Worm (Caenorhabditis elegans) whole organism, L2 larva: ENCODE results near the gene lpr-3.

Source experiments
- alr-1 ChIP-seq: fragments of 150-350 bp; optimal IDR thresholded peaks from 2 replicates; lab custom pipeline; 2014; ENCODE audit warnings: missing biosample characterization, missing genetic modification characterization
- aly-2 ChIP-seq: fragments of 150-350 bp; optimal IDR thresholded peaks from 2 replicates; lab custom pipeline; 2014; ENCODE audit warnings: missing biosample characterization, missing genetic modification characterization
- ceh-82 ChIP-seq: fragments of 150-350 bp; optimal IDR thresholded peaks from 2 replicates; lab custom pipeline; 2014; ENCODE audit warnings: missing biosample characterization, missing genetic modification characterization
- dmd-4 ChIP-seq: sonication (generic microtip); optimal IDR thresholded peaks from 2 replicates; lab custom pipeline; 2017; ENCODE audit warnings: missing biosample characterization, missing genetic modification characterization
- gmeb-1 ChIP-seq: fragments of 150-350 bp; optimal IDR thresholded peaks from 2 replicates; lab custom pipeline; 2014; ENCODE audit warnings: missing biosample characterization, missing genetic modification characterization
- lin-11 ChIP-seq: fragments of 150-350 bp; sonication (generic microtip); optimal IDR thresholded peaks from 2 replicates; lab custom pipeline; 2014; ENCODE audit warnings: missing biosample characterization, missing genetic modification characterization, inconsistent platforms, mixed read lengths
- lin-13 ChIP-seq: fragments of 150-350 bp; optimal IDR thresholded peaks from 2 replicates; lab custom pipeline; 2014; ENCODE audit warnings: missing biosample characterization, missing genetic modification reagents, missing genetic modification characterization
- nhr-129 ChIP-seq: fragments of 150-350 bp; optimal IDR thresholded peaks from 2 replicates; lab custom pipeline; 2014; ENCODE audit warnings: missing biosample characterization, missing genetic modification characterization
- nhr-237 ChIP-seq: fragments of 150-350 bp; optimal IDR thresholded peaks from 2 replicates; lab custom pipeline; 2014; ENCODE audit warnings: missing biosample characterization, missing genetic modification characterization
- skn-1 ChIP-seq: sonication (generic microtip); optimal IDR thresholded peaks from 2 replicates; lab custom pipeline; 2017; ENCODE audit warnings: missing biosample characterization, missing genetic modification characterization

DNA sequence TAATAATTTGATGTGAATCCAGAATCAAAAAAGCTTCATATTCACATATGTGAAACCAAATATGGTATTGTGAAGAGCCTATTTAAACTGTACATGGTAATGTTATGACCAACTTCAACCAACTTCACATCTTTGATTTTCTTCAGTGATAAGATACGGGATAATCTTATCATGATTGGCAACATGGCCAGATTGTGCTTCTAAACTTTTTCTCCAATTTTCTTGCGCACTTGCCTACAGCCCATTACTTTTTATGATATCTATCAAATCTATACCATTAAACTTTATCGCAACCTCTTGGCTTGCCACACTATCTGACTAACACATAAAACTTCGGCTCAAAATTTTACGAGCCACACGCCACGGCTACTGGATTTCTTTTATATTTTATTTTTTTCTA, 24.8 kb upstream of the lpr-3 start:
- TF ChIP-seq skn-1 (tag; lab: Kevin White, UChicago) (no peak), lin-11 (tag; lab: Kevin White, UChicago) (no peak), aly-2 (tag; lab: Kevin White, UChicago) (no peak), nhr-237 (tag; lab: Kevin White, UChicago) (no peak), dmd-4 (tag; lab: Kevin White, UChicago) (no peak), lin-13 (GFP tag; lab: Kevin White, UChicago) (no peak), alr-1 (tag; lab: Kevin White, UChicago) (no peak), ceh-82 (tag; lab: Kevin White, UChicago) (no peak), nhr-129 (tag; lab: Kevin White, UChicago) (no peak), gmeb-1 (tag; lab: Kevin White, UChicago) (no peak)
